Worm (Caenorhabditis elegans): ENCODE results near the gene srt-59.

ce11 chrIV:633565-633964, 32.1 kb upstream of the srt-59 start:
- TF ChIP-seq mep-1 (tag; optimal IDR thresholded peaks at IDR 0.05) (no peak), nhr-12 (tag; optimal IDR thresholded peaks at IDR 0.05) (no peak), blmp-1 (tag; optimal IDR thresholded peaks at IDR 0.05) (no peak), ham-2 (GFP tag; optimal IDR thresholded peaks at IDR 0.05) (no peak), nhr-237 (tag; optimal IDR thresholded peaks at IDR 0.05) (no peak), ztf-11 (tag; optimal IDR thresholded peaks at IDR 0.05) (no peak), unc-62 (GFP tag; optimal IDR thresholded peaks at IDR 0.05) (no peak)

Measured in whole organism, mixed stage, embryonic.